Fruit fly (Drosophila melanogaster): ENCODE measurements around the gene CG7607.

The CG7607 gene

dm6 chr3L:11237127-11237759 lies 37.8 kb downstream of the CG7607 start:
- no peak for TF ChIP-seq CG8478 (optimal IDR thresholded peaks at IDR 0.05)
- no peak for TF ChIP-seq CTCF (optimal IDR thresholded peaks at IDR 0.05)

- no peak for TF ChIP-seq CTCF (optimal IDR thresholded peaks at IDR 0.05)
- TF ChIP-seq CG8478 (optimal IDR thresholded peaks at IDR 0.05): no peak
Measured at dm6 chr3L:11239191-11239641, 39.8 kb downstream of the CG7607 start.

DNA sequence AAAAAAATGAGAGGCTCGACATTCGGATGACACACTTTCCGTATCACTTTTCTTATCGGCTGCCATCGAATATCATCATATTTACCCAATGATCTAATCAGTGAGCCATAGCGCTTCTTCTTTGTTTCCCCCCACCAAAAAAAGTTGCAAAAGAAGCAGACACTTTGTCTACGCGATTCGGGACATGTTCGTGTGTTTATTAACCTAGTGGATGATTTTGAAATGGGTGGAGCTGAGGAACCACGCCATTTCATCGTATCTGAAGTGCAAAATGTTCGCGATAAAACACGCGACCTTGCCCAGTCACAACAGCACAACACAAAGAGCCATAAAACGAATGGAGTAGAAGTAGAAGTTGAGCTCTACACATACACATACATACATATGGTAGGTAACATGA lies 42.5 kb downstream of the CG7607 start:
- TF ChIP-seq CTCF (optimal IDR thresholded peaks at IDR 0.05): no peak
- no peak for TF ChIP-seq CG8478 (optimal IDR thresholded peaks at IDR 0.05)

dm6 chr3L:11242410-11243291 lies 43.2 kb downstream of the CG7607 start:
- TF ChIP-seq CG8478 (optimal IDR thresholded peaks at IDR 0.05): no peak
- TF ChIP-seq CTCF (optimal IDR thresholded peaks at IDR 0.05): no peak

dm6 chr3L:11243292-11243670 lies 43.9 kb downstream of the CG7607 start:
- TF ChIP-seq CTCF (optimal IDR thresholded peaks at IDR 0.05): no peak
- TF ChIP-seq CG8478 (optimal IDR thresholded peaks at IDR 0.05): no peak

- TF ChIP-seq CG8478 (optimal IDR thresholded peaks at IDR 0.05): no peak
- TF ChIP-seq CTCF (optimal IDR thresholded peaks at IDR 0.05): no peak
Measured at dm6 chr3L:11244024-11244576, 44.7 kb downstream of the CG7607 start.

DNA sequence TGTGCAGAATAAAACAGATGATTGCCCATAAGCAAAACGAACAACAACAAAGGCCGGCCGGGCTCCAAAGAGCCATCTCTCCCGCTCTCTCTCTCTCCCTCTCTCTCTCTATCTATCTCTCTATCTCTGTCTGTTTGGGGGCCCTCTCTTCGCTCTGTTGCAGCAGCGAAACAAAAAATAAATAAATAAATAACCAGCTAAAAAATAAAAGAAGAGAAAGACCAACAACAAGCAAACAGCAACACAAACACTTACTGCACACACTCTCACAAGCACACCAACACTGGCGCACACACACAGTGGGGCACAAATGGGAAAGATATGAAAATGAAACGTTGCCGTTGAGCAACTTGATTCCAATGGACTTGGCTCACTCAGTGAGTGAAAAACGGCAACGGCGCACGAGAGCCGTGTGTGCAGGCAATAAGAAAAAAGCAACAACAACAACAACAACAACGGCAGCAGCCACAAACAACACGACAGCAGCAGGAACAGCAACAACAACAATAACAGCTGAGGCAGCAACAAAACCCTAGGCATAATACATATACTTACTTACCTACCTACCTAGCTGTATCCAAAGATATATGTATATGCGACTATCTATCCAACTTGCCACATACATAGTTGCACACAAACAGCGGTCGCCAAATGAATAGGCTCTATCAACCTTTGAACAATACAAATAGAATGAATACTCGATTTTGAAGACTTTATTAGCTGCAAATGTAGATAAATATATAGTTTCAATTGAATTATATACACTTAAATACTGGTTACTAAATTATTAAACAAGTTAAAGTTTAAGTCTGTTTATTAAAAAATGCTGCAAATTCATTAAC lies 46.8 kb downstream of the CG7607 start:
- TF ChIP-seq CG8478 (optimal IDR thresholded peaks at IDR 0.05) (no peak), CTCF (optimal IDR thresholded peaks at IDR 0.05) (no peak)

DNA sequence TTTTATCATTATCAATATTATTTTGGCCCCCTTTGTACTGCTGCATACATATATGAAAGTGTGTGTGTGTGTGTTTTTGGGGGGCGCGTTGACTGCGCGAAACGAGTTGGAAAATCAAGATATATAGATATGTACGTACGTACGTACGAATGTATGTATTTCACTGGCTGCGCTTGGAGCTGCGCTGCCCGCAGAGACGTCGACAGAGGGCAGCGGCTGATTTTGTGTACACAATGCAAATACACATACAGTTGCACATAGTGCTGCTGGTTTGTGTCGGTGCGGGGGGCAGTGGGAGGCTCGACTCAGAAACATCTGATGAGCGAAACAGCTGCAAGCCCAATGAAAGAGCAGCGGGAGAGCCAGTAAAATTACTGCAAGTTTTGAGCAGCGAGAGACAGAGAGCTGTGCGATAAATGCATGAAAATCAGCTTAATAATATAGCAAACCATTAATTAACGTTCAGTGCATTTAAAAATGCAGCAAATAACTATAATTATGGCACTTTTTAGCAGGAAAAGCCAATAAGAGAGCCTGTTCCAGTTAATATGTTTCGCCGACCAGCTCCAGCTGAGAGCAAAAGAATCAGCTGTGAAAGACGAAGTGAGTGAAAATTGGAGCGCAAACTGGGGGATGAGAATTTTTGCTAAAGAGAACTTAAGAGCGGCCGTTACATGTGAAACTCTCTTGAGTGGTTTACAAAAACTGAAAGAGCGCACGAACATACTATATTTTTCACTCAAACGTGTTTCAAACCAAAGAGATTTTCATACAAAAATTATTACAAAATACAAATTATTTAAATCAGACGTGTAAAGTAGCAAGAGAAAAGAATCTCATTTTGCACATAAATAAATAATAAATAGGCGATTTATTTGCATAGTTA lies 48.2 kb downstream of the CG7607 start:
- no peak for TF ChIP-seq CTCF (optimal IDR thresholded peaks at IDR 0.05)
- TF ChIP-seq CG8478 (optimal IDR thresholded peaks at IDR 0.05): no peak

DNA sequence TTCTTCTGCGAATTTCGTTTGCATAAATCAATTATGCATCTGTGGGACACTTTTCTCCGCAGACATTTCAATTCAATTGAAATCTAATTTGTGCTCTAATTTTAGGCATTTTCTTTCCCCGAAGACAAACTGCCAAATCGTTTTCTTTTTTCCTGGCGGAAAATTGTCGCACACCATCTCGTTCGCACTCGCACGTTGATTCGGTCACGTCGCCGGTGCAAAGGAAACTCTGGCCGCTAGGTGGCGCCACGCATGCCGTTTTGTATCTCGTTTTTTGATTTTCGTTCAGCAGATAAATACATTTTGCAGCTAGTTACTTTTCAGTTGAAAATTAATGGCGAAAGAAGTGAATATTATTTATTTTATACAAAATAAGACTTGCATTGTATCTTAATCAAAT lies 48.9 kb downstream of the CG7607 start:
- TF ChIP-seq CTCF (optimal IDR thresholded peaks at IDR 0.05) (peak; percentile 92 to 93), CG8478 (optimal IDR thresholded peaks at IDR 0.05) (no peak)
